Worm (Caenorhabditis elegans) whole organism, L1 larva: ENCODE data around the gene lsy-12.

Experiments used
- C04F5.9 ChIP-seq: sonication (generic microtip); optimal IDR thresholded peaks from 2 replicates; lab custom pipeline; 2016; ENCODE audit warnings: missing genetic modification characterization, missing compliant biosample characterization
- F16B12.6 ChIP-seq: fragments of 150-350 bp; optimal IDR thresholded peaks from 2 replicates; lab custom pipeline; 2014; ENCODE audit warnings: missing biosample characterization, missing genetic modification characterization
- aha-1 ChIP-seq: fragments of 150-350 bp; optimal IDR thresholded peaks from 2 replicates; lab custom pipeline; 2014; ENCODE audit warnings: missing biosample characterization, missing genetic modification characterization
- blmp-1 ChIP-seq: fragments of 150-350 bp; optimal IDR thresholded peaks from 2 replicates; lab custom pipeline; 2014; ENCODE audit warnings: missing biosample characterization, missing genetic modification characterization
- ceh-63 ChIP-seq: fragments of 200-800 bp; sonication (Bioruptor generic); optimal IDR thresholded peaks from 2 replicates; lab custom pipeline; 2018; ENCODE audit warnings: mild to moderate bottlenecking, missing genetic modification characterization, missing compliant biosample characterization
- ceh-8 ChIP-seq: fragments of 200-800 bp; sonication (Bioruptor generic); optimal IDR thresholded peaks from 2 replicates; lab custom pipeline; 2018; ENCODE audit warnings: mild to moderate bottlenecking, missing genetic modification characterization, moderate library complexity, missing compliant biosample characterization
- ceh-88 ChIP-seq: fragments of 200-800 bp; sonication (Bioruptor generic); IDR thresholded peaks from 2 replicates; pipeline ENCODE4 v1.3.6; 2022; ENCODE audit warnings: missing genetic modification characterization, missing compliant biosample characterization
- dsc-1 ChIP-seq: sonication (generic microtip); optimal IDR thresholded peaks from 2 replicates; lab custom pipeline; 2016; ENCODE audit warnings: mild to moderate bottlenecking, missing genetic modification characterization, missing compliant biosample characterization
- efl-1 ChIP-seq, 4 experiments: fragments of 150-350 bp; optimal IDR thresholded peaks in 3 of 4; peaks in 1 of 4; 1 replicate in 1 of 4; 2 replicates in 3 of 4; lab custom pipeline; 2014; ENCODE audit warnings: missing biosample characterization in 2 of 4, missing genetic modification characterization in 2 of 4, missing genetic modification reagents in 2 of 4
- efl-3 ChIP-seq: fragments of 200-800 bp; sonication (Bioruptor generic); optimal IDR thresholded peaks from 2 replicates; lab custom pipeline; 2018; ENCODE audit warnings: mild to moderate bottlenecking, missing genetic modification characterization, missing compliant biosample characterization
- elt-2 ChIP-seq: sonication (generic microtip); optimal IDR thresholded peaks from 2 replicates; lab custom pipeline; 2016; ENCODE audit warnings: missing genetic modification characterization, mild to moderate bottlenecking, inconsistent platforms, missing compliant biosample characterization, missing genetic modification reagents
- elt-3 ChIP-seq, 6 experiments: fragments of 150-350 bp in 1 of 6; sonication (generic microtip); optimal IDR thresholded peaks; 2 replicates each; lab custom pipeline; 2017 to 2018; ENCODE audit warnings: missing biosample characterization in 6 of 6, missing genetic modification characterization in 6 of 6, inconsistent platforms in 1 of 6
- fkh-4 ChIP-seq: sonication (generic microtip); optimal IDR thresholded peaks from 2 replicates; lab custom pipeline; 2016; ENCODE audit warnings: missing compliant biosample characterization, missing genetic modification characterization, borderline replicate concordance
- fkh-8 ChIP-seq: sonication (generic microtip); optimal IDR thresholded peaks from 2 replicates; lab custom pipeline; 2016; ENCODE audit warnings: mild to moderate bottlenecking, missing genetic modification characterization, missing compliant biosample characterization
- fos-1 ChIP-seq: fragments of 150-350 bp; optimal IDR thresholded peaks from 2 replicates; lab custom pipeline; 2014; ENCODE audit warnings: missing biosample characterization, missing genetic modification characterization
- hlh-4 ChIP-seq: sonication (generic microtip); optimal IDR thresholded peaks from 2 replicates; lab custom pipeline; 2016; ENCODE audit warnings: mild to moderate bottlenecking, missing genetic modification characterization, missing compliant biosample characterization
- hpl-2 ChIP-seq: fragments of 150-350 bp; optimal IDR thresholded peaks from 2 replicates; lab custom pipeline; 2014; ENCODE audit warnings: missing biosample characterization, missing genetic modification reagents, missing genetic modification characterization
- irx-1 ChIP-seq: sonication (generic microtip); optimal IDR thresholded peaks from 2 replicates; lab custom pipeline; 2016; ENCODE audit warnings: missing genetic modification characterization, missing compliant biosample characterization
- jun-1 ChIP-seq: fragments of 150-350 bp; optimal IDR thresholded peaks from 2 replicates; lab custom pipeline; 2014; ENCODE audit warnings: missing biosample characterization, missing genetic modification reagents, missing genetic modification characterization
- lin-13 ChIP-seq: fragments of 150-350 bp; optimal IDR thresholded peaks from 2 replicates; lab custom pipeline; 2014; ENCODE audit warnings: missing biosample characterization, missing genetic modification reagents, missing genetic modification characterization
- lin-14 ChIP-seq: fragments of 200-800 bp; sonication (Bioruptor generic); optimal IDR thresholded peaks from 2 replicates; lab custom pipeline; 2018; ENCODE audit warnings: mild to moderate bottlenecking, missing genetic modification characterization, moderate library complexity, missing compliant biosample characterization
- lin-15B ChIP-seq: fragments of 150-350 bp; sonication (generic microtip); optimal IDR thresholded peaks from 3 replicates; lab custom pipeline; 2014; ENCODE audit warnings: missing biosample characterization, missing genetic modification characterization
- lin-35 ChIP-seq, 2 experiments: fragments of 150-350 bp; optimal IDR thresholded peaks; 2 replicates each; lab custom pipeline; 2014; ENCODE audit warnings: missing biosample characterization in 2 of 2, missing genetic modification characterization in 2 of 2, missing genetic modification reagents in 2 of 2
- lsy-2 ChIP-seq, 2 experiments: fragments of 150-350 bp; optimal IDR thresholded peaks; 2 replicates each; lab custom pipeline; 2014; ENCODE audit warnings: missing biosample characterization in 2 of 2, missing genetic modification characterization in 2 of 2
- mab-9 ChIP-seq: fragments of 200-800 bp; sonication (Bioruptor generic); IDR thresholded peaks from 2 replicates; pipeline ENCODE4 v1.3.6; 2022; ENCODE audit warnings: missing genetic modification reagents, missing genetic modification characterization, missing compliant biosample characterization
- mdl-1 ChIP-seq, 2 experiments: fragments of 150-350 bp; optimal IDR thresholded peaks; 2 replicates each; lab custom pipeline; 2014 to 2017; ENCODE audit warnings: missing biosample characterization in 2 of 2, missing genetic modification characterization in 2 of 2, inconsistent platforms in 1 of 2
- mef-2 ChIP-seq: fragments of 150-350 bp; optimal IDR thresholded peaks from 2 replicates; lab custom pipeline; 2014; ENCODE audit warnings: missing biosample characterization, missing genetic modification characterization
- nhr-12 ChIP-seq: sonication (generic microtip); optimal IDR thresholded peaks from 2 replicates; lab custom pipeline; 2017; ENCODE audit warnings: missing biosample characterization, missing genetic modification characterization
- nhr-20 ChIP-seq: sonication (generic microtip); optimal IDR thresholded peaks from 2 replicates; lab custom pipeline; 2016; ENCODE audit warnings: mild to moderate bottlenecking, missing genetic modification characterization, missing compliant biosample characterization
- nhr-28 ChIP-seq: fragments of 150-350 bp; optimal IDR thresholded peaks from 2 replicates; lab custom pipeline; 2014; ENCODE audit warnings: missing biosample characterization, missing genetic modification characterization
- nhr-47 ChIP-seq: sonication (generic microtip); optimal IDR thresholded peaks from 2 replicates; lab custom pipeline; 2016; ENCODE audit warnings: mild to moderate bottlenecking, missing genetic modification characterization, moderate library complexity, missing compliant biosample characterization
- nhr-71 ChIP-seq: sonication (generic microtip); optimal IDR thresholded peaks from 2 replicates; lab custom pipeline; 2016; ENCODE audit warnings: mild to moderate bottlenecking, missing genetic modification characterization, moderate library complexity, missing compliant biosample characterization
- nhr-84 ChIP-seq: sonication (generic microtip); optimal IDR thresholded peaks from 2 replicates; lab custom pipeline; 2017; ENCODE audit warnings: missing biosample characterization, missing genetic modification characterization
- pag-3 ChIP-seq: sonication (generic microtip); optimal IDR thresholded peaks from 2 replicates; lab custom pipeline; 2017; ENCODE audit warnings: missing genetic modification characterization, mild to moderate bottlenecking, missing compliant biosample characterization, antibody characterized with exemption, borderline replicate concordance; ENCODE audit not compliant: insufficient read depth
- pqm-1 ChIP-seq: sonication (generic microtip); optimal IDR thresholded peaks from 3 replicates; lab custom pipeline; 2017; ENCODE audit warnings: missing biosample characterization, missing genetic modification characterization
- skn-1 ChIP-seq: fragments of 150-350 bp; optimal IDR thresholded peaks from 2 replicates; lab custom pipeline; 2014; ENCODE audit warnings: missing biosample characterization, missing genetic modification characterization
- sup-37 ChIP-seq: fragments of 200-800 bp; sonication (Bioruptor generic); optimal IDR thresholded peaks from 2 replicates; lab custom pipeline; 2018; ENCODE audit warnings: mild to moderate bottlenecking, missing genetic modification characterization, missing compliant biosample characterization
- tbx-2 ChIP-seq: sonication (generic microtip); optimal IDR thresholded peaks from 2 replicates; lab custom pipeline; 2016; ENCODE audit warnings: missing genetic modification characterization, missing compliant biosample characterization
- tlp-1 ChIP-seq: fragments of 150-350 bp; optimal IDR thresholded peaks from 2 replicates; lab custom pipeline; 2014; ENCODE audit warnings: missing biosample characterization, missing genetic modification characterization
- unc-130 ChIP-seq: fragments of 150-350 bp; optimal IDR thresholded peaks from 2 replicates; lab custom pipeline; 2017; ENCODE audit warnings: missing biosample characterization, missing genetic modification characterization, inconsistent platforms
- unc-62 ChIP-seq: fragments of 150-350 bp; optimal IDR thresholded peaks from 2 replicates; lab custom pipeline; 2014; ENCODE audit warnings: missing biosample characterization, missing genetic modification reagents, missing genetic modification characterization
- unc-86 ChIP-seq: sonication (generic microtip); optimal IDR thresholded peaks from 2 replicates; lab custom pipeline; 2016; ENCODE audit warnings: missing genetic modification characterization, missing compliant biosample characterization
- unc-98 ChIP-seq: fragments of 200-800 bp; sonication (Bioruptor generic); IDR thresholded peaks from 2 replicates; pipeline ENCODE4 v1.3.6; 2022; ENCODE audit warnings: missing genetic modification characterization, missing compliant biosample characterization
- ztf-11 ChIP-seq, 2 experiments: sonication (generic microtip); optimal IDR thresholded peaks; 2 replicates each; lab custom pipeline; 2016 to 2017; ENCODE audit warnings: missing genetic modification characterization in 2 of 2, missing biosample characterization in 1 of 2, missing compliant biosample characterization in 1 of 2

The lsy-12 gene

ce11 chrV:9889629-9890028 lies 29.9 kb upstream of the lsy-12 start, which contains the start of gene fshr-1:
Gene fshr-1 (plus strand): TSS chrV:9889837.
- TF ChIP-seq mdl-1 (tag; optimal IDR thresholded peaks at IDR 0.05; lab: Kevin White, UChicago) (no peak), dsc-1 (tag; lab: Kevin White, UChicago) (no peak), elt-2 (tag; lab: Kevin White, UChicago) (peak; percentile 64), nhr-84 (tag; lab: Kevin White, UChicago) (no peak), lin-35 (GFP tag; optimal IDR thresholded peaks at IDR 0.05; lab: Kevin White, UChicago) (peak in 1 of 2 experiments; percentile 14), nhr-20 (tag; lab: Kevin White, UChicago) (peak; percentile 5)

DNA sequence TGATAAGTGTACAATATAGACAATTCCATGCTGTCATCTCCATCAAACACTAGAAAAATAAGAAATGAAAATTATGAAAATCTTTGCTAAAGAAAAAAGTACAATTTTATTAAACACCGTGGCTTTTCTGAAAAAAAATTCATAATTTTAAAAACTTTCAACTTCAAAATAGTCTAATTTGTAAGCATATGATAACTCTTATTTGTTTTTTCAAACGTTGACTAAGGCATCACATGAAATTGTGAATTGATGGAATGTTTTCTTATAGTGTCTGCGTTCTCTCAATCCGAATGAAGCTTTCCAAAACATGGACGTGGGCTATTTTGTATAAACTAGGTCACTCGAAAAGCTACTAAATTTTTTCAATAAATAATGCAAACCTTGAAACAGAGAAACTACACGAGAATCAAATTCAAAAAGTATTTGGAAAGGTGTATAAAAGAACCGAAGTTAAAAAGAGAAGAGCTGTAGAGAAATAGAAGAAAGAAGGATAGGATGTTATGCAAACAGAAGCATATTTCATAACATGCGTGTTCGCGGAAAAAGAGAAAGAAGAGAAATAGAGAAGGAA lies 26.2 kb upstream of the lsy-12 start, which contains the start of gene clp-9:
Gene clp-9, minus strand, starts transcription at position 51 of the 571 bp plus-strand sequence.
- TF ChIP-seq lin-13 (GFP tag; lab: Kevin White, UChicago) (no peak), mef-2 (tag; lab: Kevin White, UChicago) (no peak), blmp-1 (tag; lab: Kevin White, UChicago) (peak; percentile 8), nhr-20 (tag; lab: Kevin White, UChicago) (no peak), sup-37 (no peak), lin-14 (GFP tag; lab: Kevin White, UChicago) (no peak), efl-1 (optimal IDR thresholded peaks at IDR 0.05; lab: Kevin White, UChicago) (peak in 1 of 2 experiments; percentile 24), efl-1 (GFP tag; optimal IDR thresholded peaks at IDR 0.05 in 1 of 2; lab: Kevin White, UChicago) (no peak), fkh-8 (tag; lab: Kevin White, UChicago) (peak; percentile 20), nhr-47 (tag; lab: Kevin White, UChicago) (no peak), dsc-1 (tag; lab: Kevin White, UChicago) (no peak), irx-1 (tag; lab: Kevin White, UChicago) (no peak), aha-1 (tag; lab: Kevin White, UChicago) (no peak), lsy-2 (tag; optimal IDR thresholded peaks at IDR 0.05; lab: Kevin White, UChicago) (no peak), skn-1 (tag; lab: Kevin White, UChicago) (peak; percentile 22), tbx-2 (no peak)

DNA sequence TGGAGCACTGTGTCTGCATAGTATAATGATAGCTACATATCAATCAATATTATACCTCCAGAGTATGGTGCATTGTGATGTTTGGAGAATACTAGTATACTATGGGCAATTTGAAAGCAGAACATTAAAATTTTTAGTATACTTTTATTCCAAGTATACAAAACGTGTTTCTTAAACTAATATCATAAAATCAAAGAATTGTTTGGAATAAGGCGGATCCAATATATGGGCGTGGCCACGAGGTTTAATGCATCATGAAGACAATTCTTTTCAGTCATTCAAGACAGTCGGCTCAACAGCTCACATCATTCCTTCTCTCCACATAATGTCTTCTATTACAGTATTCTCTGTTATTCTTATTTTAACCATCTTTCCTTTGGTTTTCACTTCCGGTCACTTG lies 20.1 kb upstream of the lsy-12 start, which contains the start of gene sdz-31:
Gene sdz-31, plus strand, starts transcription at position 301 of the 400 bp plus-strand sequence.
- TF ChIP-seq lin-14 (GFP tag; lab: Kevin White, UChicago) (no peak), ceh-63 (GFP tag; lab: Kevin White, UChicago) (no peak), tlp-1 (tag; lab: Kevin White, UChicago) (no peak), nhr-28 (tag; lab: Kevin White, UChicago) (no peak), mef-2 (tag; lab: Kevin White, UChicago) (no peak), nhr-71 (tag; lab: Kevin White, UChicago) (no peak), ceh-8 (GFP tag; lab: Kevin White, UChicago) (no peak), efl-3 (GFP tag; lab: Kevin White, UChicago) (no peak), pqm-1 (no peak), jun-1 (tag; lab: Kevin White, UChicago) (no peak), unc-86 (no peak), hpl-2 (GFP tag; lab: Kevin White, UChicago) (no peak), F16B12.6 (tag; lab: Kevin White, UChicago) (no peak), nhr-12 (no peak), ceh-88 (GFP tag; lab: Robert Waterston, UW) (no peak), hlh-4 (tag; lab: Kevin White, UChicago) (no peak), lin-15B (tag; lab: Kevin White, UChicago) (no peak), elt-3 (tag; optimal IDR thresholded peaks at IDR 0.05; lab: Kevin White, UChicago) (no peak), mdl-1 (tag; optimal IDR thresholded peaks at IDR 0.05; lab: Kevin White, UChicago) (no peak), sup-37 (no peak)

DNA sequence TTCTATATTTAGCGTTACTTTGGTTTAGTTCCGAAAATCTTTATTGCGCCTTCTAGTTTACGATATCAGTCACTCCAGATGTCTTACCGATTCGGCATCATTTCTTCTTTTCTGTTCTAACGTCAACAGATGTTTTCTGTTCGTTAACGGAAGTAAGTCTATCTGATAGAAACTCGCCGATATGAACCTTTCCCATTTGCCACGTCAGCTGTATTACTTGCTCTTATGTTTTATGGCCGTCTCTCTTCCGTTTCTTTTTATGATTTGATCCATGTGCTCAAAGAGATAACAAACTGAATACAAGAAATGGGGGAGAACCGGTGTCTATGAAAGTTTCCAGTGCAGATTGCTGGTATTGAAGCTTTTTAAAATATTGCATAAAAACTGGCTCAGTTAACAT lies 19.6 kb upstream of the lsy-12 start, which contains the start of gene srab-26:
Gene srab-26, minus strand, starts transcription at position 101 of the 400 bp plus-strand sequence.
- TF ChIP-seq fkh-4 (tag; lab: Kevin White, UChicago) (no peak), fos-1 (no peak), C04F5.9 (tag; lab: Kevin White, UChicago) (no peak), unc-62 (GFP tag; lab: Kevin White, UChicago) (no peak), mef-2 (tag; lab: Kevin White, UChicago) (no peak), lsy-2 (tag; optimal IDR thresholded peaks at IDR 0.05; lab: Kevin White, UChicago) (no peak), unc-98 (GFP tag; lab: Robert Waterston, UW) (no peak), unc-130 (no peak), mab-9 (GFP tag; lab: Robert Waterston, UW) (no peak), nhr-47 (tag; lab: Kevin White, UChicago) (no peak), ztf-11 (tag; optimal IDR thresholded peaks at IDR 0.05; lab: Kevin White, UChicago) (no peak), pag-3 (tag; lab: Kevin White, UChicago) (no peak), hpl-2 (GFP tag; lab: Kevin White, UChicago) (no peak), mdl-1 (tag; optimal IDR thresholded peaks at IDR 0.05; lab: Kevin White, UChicago) (no peak)
